Fruit fly (Drosophila melanogaster) whole organism, embryonic: ENCODE measurements around the gene Pde6.
A peak's percentile ranks its signal among the peaks of the same experiment; 100 is the strongest.

Experiments
- Ada2b ChIP-seq: fragments of 200-800 bp; sonication (Bioruptor generic); IDR thresholded peaks from 2 replicates; pipeline ENCODE4 v1.3.6; 2022; ENCODE audit warnings: missing biosample characterization, missing genetic modification characterization
- Awh ChIP-seq: fragments of 200-800 bp; sonication (Bioruptor generic); IDR thresholded peaks from 2 replicates; pipeline ENCODE4, ENCODE4 v1.3.6; 2022; ENCODE audit warnings: missing biosample characterization, missing genetic modification characterization
- CG10209 ChIP-seq: fragments of 200-800 bp; sonication (Bioruptor generic); optimal IDR thresholded peaks from 3 replicates; lab custom pipeline; 2017; ENCODE audit warnings: missing biosample characterization, mild to moderate bottlenecking, missing genetic modification characterization, missing genetic modification reagents
- CG10462 ChIP-seq: fragments of 200-800 bp; sonication (Bioruptor generic); optimal IDR thresholded peaks from 2 replicates; lab custom pipeline; 2016; ENCODE audit warnings: missing biosample characterization, missing genetic modification characterization
- CG1233 ChIP-seq: fragments of 200-800 bp; sonication (Bioruptor generic); optimal IDR thresholded peaks from 4 replicates; lab custom pipeline; 2018; ENCODE audit warnings: missing biosample characterization, mild to moderate bottlenecking, missing genetic modification characterization
- CG12942 ChIP-seq: fragments of 200-800 bp; sonication (Bioruptor generic); optimal IDR thresholded peaks from 3 replicates; lab custom pipeline; 2016; ENCODE audit warnings: missing biosample characterization, missing genetic modification characterization
- CG14667 ChIP-seq: fragments of 200-800 bp; sonication (Bioruptor generic); IDR thresholded peaks from 2 replicates; pipeline ENCODE4 v1.3.6; 2022; ENCODE audit warnings: missing biosample characterization, missing genetic modification characterization
- CG1603 ChIP-seq: fragments of 200-800 bp; sonication (Bioruptor generic); optimal IDR thresholded peaks from 2 replicates; lab custom pipeline; 2019; ENCODE audit warnings: missing biosample characterization, mild to moderate bottlenecking, missing genetic modification characterization, moderate library complexity
- CG18619 ChIP-seq: fragments of 200-800 bp; sonication (Bioruptor generic); optimal IDR thresholded peaks from 3 replicates; lab custom pipeline; 2017; ENCODE audit warnings: missing biosample characterization, mild to moderate bottlenecking, missing genetic modification characterization
- CG2129 ChIP-seq: fragments of 200-800 bp; sonication (Bioruptor generic); IDR thresholded peaks from 2 replicates; pipeline ENCODE4 v1.3.6; 2022; ENCODE audit warnings: missing biosample characterization, missing genetic modification characterization; ENCODE audit not compliant: partially characterized antibody
- CG3281 ChIP-seq: fragments of 200-800 bp; sonication (Bioruptor generic); optimal IDR thresholded peaks from 3 replicates; lab custom pipeline; 2017; ENCODE audit warnings: missing biosample characterization, mild to moderate bottlenecking, missing genetic modification characterization
- CG3407 ChIP-seq: fragments of 200-800 bp; sonication (Bioruptor generic); optimal IDR thresholded peaks from 2 replicates; lab custom pipeline; 2018; ENCODE audit warnings: missing biosample characterization, mild to moderate bottlenecking, missing genetic modification characterization
- CG4424 ChIP-seq: fragments of 200-800 bp; sonication (Bioruptor generic); optimal IDR thresholded peaks from 3 replicates; lab custom pipeline; 2016; ENCODE audit warnings: missing biosample characterization, missing genetic modification characterization
- CG9609 ChIP-seq: fragments of 200-800 bp; sonication (Bioruptor generic); optimal IDR thresholded peaks from 3 replicates; lab custom pipeline; 2016; ENCODE audit warnings: missing biosample characterization, missing genetic modification characterization
- Chrac-16 ChIP-seq: fragments of 200-800 bp; sonication (Bioruptor generic); optimal IDR thresholded peaks from 3 replicates; lab custom pipeline; 2016; ENCODE audit warnings: missing biosample characterization, missing genetic modification characterization
- Dfd ChIP-seq, 2 experiments: fragments of >200 bp; optimal IDR thresholded peaks; 2 replicates each; lab custom pipeline; 2017; ENCODE audit warnings: missing biosample characterization in 2 of 2, missing genetic modification characterization in 2 of 2
- Dll ChIP-seq: fragments of 200-800 bp; sonication (Bioruptor generic); IDR thresholded peaks from 4 replicates; pipeline ENCODE4 v1.3.6; 2022; ENCODE audit warnings: missing biosample characterization, missing genetic modification characterization; ENCODE audit not compliant: partially characterized antibody
- Ets65A ChIP-seq: fragments of 200-800 bp; sonication (Bioruptor generic); peaks from one replicate; lab custom pipeline; 2016; ENCODE audit warnings: missing biosample characterization, missing genetic modification characterization
- Gsc ChIP-seq: fragments of 200-800 bp; sonication (Bioruptor generic); IDR thresholded peaks from 2 replicates; pipeline ENCODE4 v1.3.6; 2022; ENCODE audit warnings: missing biosample characterization, missing genetic modification characterization
- Gug ChIP-seq: fragments of 200-800 bp; sonication (Bioruptor generic); IDR thresholded peaks from 4 replicates; pipeline ENCODE4 v1.3.6; 2022; ENCODE audit warnings: missing biosample characterization, missing genetic modification characterization
- Hey ChIP-seq: fragments of 200-800 bp; sonication (Bioruptor generic); optimal IDR thresholded peaks from 3 replicates; lab custom pipeline; 2018; ENCODE audit warnings: missing biosample characterization, mild to moderate bottlenecking, missing genetic modification characterization
- Hmr ChIP-seq: fragments of 200-800 bp; sonication (Bioruptor generic); optimal IDR thresholded peaks from 3 replicates; lab custom pipeline; 2017; ENCODE audit warnings: mild to moderate bottlenecking, missing biosample characterization, missing genetic modification reagents, missing genetic modification characterization
- Lim3 ChIP-seq: fragments of 200-800 bp; sonication (Bioruptor generic); IDR thresholded peaks from 2 replicates; pipeline ENCODE4 v1.3.6; 2022; ENCODE audit warnings: missing biosample characterization, missing genetic modification characterization
- Med ChIP-seq: fragments of 200-800 bp; sonication (Bioruptor generic); peaks from one replicate; lab custom pipeline; 2016; ENCODE audit warnings: missing biosample characterization, missing genetic modification characterization, mild to moderate bottlenecking, inconsistent platforms, moderate library complexity
- Neu2 ChIP-seq: fragments of 200-800 bp; sonication (Bioruptor generic); optimal IDR thresholded peaks from 3 replicates; lab custom pipeline; 2016; ENCODE audit warnings: missing biosample characterization, missing genetic modification characterization, borderline replicate concordance
- PHDP ChIP-seq: fragments of 200-800 bp; sonication (Bioruptor generic); optimal IDR thresholded peaks from 3 replicates; lab custom pipeline; 2018; ENCODE audit warnings: missing biosample characterization, mild to moderate bottlenecking, missing genetic modification characterization, moderate library complexity
- Pdp1 ChIP-seq, 2 experiments: fragments of 200-800 bp; sonication (Bioruptor generic); optimal IDR thresholded peaks; 3 replicates each; lab custom pipeline; 2016; ENCODE audit warnings: missing biosample characterization in 2 of 2, missing genetic modification characterization in 2 of 2, mild to moderate bottlenecking in 1 of 2, moderate library complexity in 1 of 2
- Poxn ChIP-seq: fragments of 200-800 bp; sonication (Bioruptor generic); IDR thresholded peaks from 2 replicates; pipeline ENCODE4 v1.3.6; 2022; ENCODE audit warnings: missing biosample characterization, missing genetic modification characterization
- Ravus ChIP-seq: fragments of 200-800 bp; sonication (Bioruptor generic); IDR thresholded peaks from 2 replicates; pipeline ENCODE4 v1.3.6; 2022; ENCODE audit warnings: missing biosample characterization, missing genetic modification characterization
- Rfx ChIP-seq: fragments of 200-800 bp; sonication (Bioruptor generic); IDR thresholded peaks from 2 replicates; pipeline ENCODE4 v1.3.6; 2022; ENCODE audit warnings: missing biosample characterization, missing genetic modification characterization
- Rx ChIP-seq: fragments of 200-800 bp; sonication (Bioruptor generic); IDR thresholded peaks from 2 replicates; pipeline ENCODE4 v1.3.6; 2022; ENCODE audit warnings: missing biosample characterization, missing genetic modification characterization
- Sin3A ChIP-seq: fragments of >200 bp; optimal IDR thresholded peaks from 2 replicates; lab custom pipeline; 2018
- Sry-δ ChIP-seq: fragments of 200-800 bp; sonication (Bioruptor generic); optimal IDR thresholded peaks from 2 replicates; lab custom pipeline; 2016; ENCODE audit warnings: missing biosample characterization, missing genetic modification characterization
- ase ChIP-seq: fragments of 200-800 bp; sonication (Bioruptor generic); IDR thresholded peaks from 3 replicates; pipeline ENCODE4 v1.3.6; 2022; ENCODE audit warnings: missing biosample characterization, missing genetic modification characterization
- bowl ChIP-seq: fragments of 200-800 bp; sonication (Bioruptor generic); IDR thresholded peaks from 2 replicates; pipeline ENCODE4 v1.3.6; 2022; ENCODE audit warnings: missing biosample characterization, missing genetic modification characterization
- cad ChIP-seq: fragments of >200 bp; optimal IDR thresholded peaks from 2 replicates; lab custom pipeline; 2017; ENCODE audit warnings: missing biosample characterization, missing genetic modification characterization
- chm ChIP-seq: fragments of 200-800 bp; sonication (Bioruptor generic); IDR thresholded peaks from 2 replicates; pipeline ENCODE4 v1.3.6; 2022; ENCODE audit warnings: missing biosample characterization, missing genetic modification characterization
- croc ChIP-seq: fragments of 200-800 bp; sonication (Bioruptor generic); conservative IDR thresholded peaks from 3 replicates; pipeline ENCODE4 v1.3.6; 2022; ENCODE audit warnings: missing biosample characterization, missing genetic modification characterization
- danr ChIP-seq: fragments of 200-800 bp; sonication (Bioruptor generic); IDR thresholded peaks from 2 replicates; pipeline ENCODE4 v1.3.6; 2022; ENCODE audit warnings: missing biosample characterization, missing genetic modification characterization
- exex ChIP-seq: fragments of 200-800 bp; sonication (Bioruptor generic); optimal IDR thresholded peaks from 4 replicates; lab custom pipeline; 2018; ENCODE audit warnings: missing biosample characterization, mild to moderate bottlenecking, missing genetic modification characterization, moderate library complexity
- gfzf ChIP-seq: fragments of 200-800 bp; sonication (Bioruptor generic); optimal IDR thresholded peaks from 2 replicates; lab custom pipeline; 2016; ENCODE audit warnings: missing biosample characterization, mild to moderate bottlenecking, missing genetic modification characterization, moderate library complexity
- kah ChIP-seq: fragments of 200-800 bp; sonication (Bioruptor generic); optimal IDR thresholded peaks from 2 replicates; lab custom pipeline; 2018; ENCODE audit warnings: missing biosample characterization, mild to moderate bottlenecking, missing genetic modification characterization
- lola ChIP-seq, 3 experiments: fragments of >200 bp in 2 of 3; fragments of 200-800 bp in 1 of 3; sonication (Bioruptor generic) in 1 of 3; optimal IDR thresholded peaks; 2 replicates each; lab custom pipeline; 2017 to 2019; ENCODE audit warnings: missing biosample characterization in 3 of 3, missing genetic modification characterization in 3 of 3, mild to moderate bottlenecking in 1 of 3, moderate library complexity in 1 of 3
- nmo ChIP-seq: fragments of 200-800 bp; sonication (Bioruptor generic); optimal IDR thresholded peaks from 2 replicates; lab custom pipeline; 2018; ENCODE audit warnings: missing biosample characterization, mild to moderate bottlenecking, missing genetic modification characterization, moderate library complexity
- prd ChIP-seq, 3 experiments: fragments of >200 bp in 2 of 3; fragments of 200-800 bp in 1 of 3; sonication (Bioruptor generic) in 1 of 3; optimal IDR thresholded peaks in 2 of 3; IDR thresholded peaks in 1 of 3; 2 replicates in 2 of 3; 3 replicates in 1 of 3; pipeline versions ENCODE4 v1.3.6 to Lab custom; 2017 to 2022; ENCODE audit warnings: missing biosample characterization in 1 of 3, missing genetic modification characterization in 1 of 3
- sc ChIP-seq, 3 experiments: fragments of >200 bp in 2 of 3; fragments of 200-800 bp in 1 of 3; sonication (Bioruptor generic) in 1 of 3; optimal IDR thresholded peaks; 2 replicates in 2 of 3; 3 replicates in 1 of 3; lab custom pipeline; 2017; ENCODE audit warnings: mild to moderate bottlenecking in 1 of 3, missing biosample characterization in 1 of 3, missing genetic modification characterization in 1 of 3, missing genetic modification reagents in 1 of 3
- slp2 ChIP-seq: fragments of 200-800 bp; sonication (Bioruptor generic); optimal IDR thresholded peaks from 2 replicates; lab custom pipeline; 2016; ENCODE audit warnings: missing biosample characterization, missing genetic modification characterization
- tgo ChIP-seq: fragments of 200-800 bp; sonication (Bioruptor generic); IDR thresholded peaks from 3 replicates; pipeline ENCODE4 v1.3.6; 2022; ENCODE audit warnings: missing biosample characterization, missing genetic modification characterization
- usp ChIP-seq: fragments of >200 bp; optimal IDR thresholded peaks from 2 replicates; lab custom pipeline; 2017; ENCODE audit warnings: missing biosample characterization, missing genetic modification characterization
- wor ChIP-seq: fragments of 200-800 bp; sonication (Bioruptor generic); IDR thresholded peaks from 2 replicates; pipeline ENCODE4 v1.3.6; 2022; ENCODE audit warnings: missing biosample characterization, missing genetic modification characterization

The Pde6 gene

DNA sequence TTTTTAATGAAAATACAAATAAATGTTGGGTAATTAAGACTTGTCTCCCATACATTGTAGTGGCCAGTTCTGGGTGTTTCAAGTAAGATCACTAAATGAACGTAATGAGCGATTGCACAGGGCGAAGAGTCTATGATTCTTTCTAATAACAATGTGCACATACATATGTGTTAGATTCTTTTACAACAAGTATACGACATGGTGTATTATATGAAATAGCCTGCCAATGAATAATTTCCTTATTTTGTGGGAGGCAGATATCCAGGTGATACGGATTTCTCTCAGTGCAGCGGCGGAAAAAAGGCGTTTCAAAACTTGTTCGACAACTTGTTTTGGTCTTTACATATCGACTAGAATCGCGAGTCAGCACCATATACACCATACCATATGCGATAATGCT lies 84.5 kb downstream of the Pde6 start (continued):
- TF ChIP-seq ase (GFP tag; lab: Robert Waterston, UW) (0 out of 3 replicates have a peak, but pooled peaks have one; percentile 33), Ets65A (peak; percentile 94), CG12942 (GFP tag; lab: Kevin White, UChicago) (peak; percentile 5), croc (GFP tag; lab: Robert Waterston, UW) (no peak), nmo (peak; percentile 52), CG10462 (GFP tag; lab: Kevin White, UChicago) (peak; percentile 17), Pdp1 (GFP tag; optimal IDR thresholded peaks at IDR 0.05; lab: Kevin White, UChicago) (peak; percentile 51 to 74), Gug (GFP tag; lab: Robert Waterston, UW) (peak; percentile 44; the same call in 2 of the 4 replicates), CG4424 (GFP tag; lab: Kevin White, UChicago) (peak; percentile 46), exex (tag; lab: Kevin White, UChicago) (no peak), wor (no peak), usp (GFP tag; lab: Kevin White, UChicago) (no peak), CG2129 (GFP tag; lab: Robert Waterston, UW) (no peak), sc (optimal IDR thresholded peaks at IDR 0.05; lab: Kevin White, UChicago) (no peak), sc (GFP tag; optimal IDR thresholded peaks at IDR 0.05; lab: Kevin White, UChicago) (no peak), Hey (tag; lab: Kevin White, UChicago) (no peak), gfzf (GFP tag; lab: Kevin White, UChicago) (no peak), Rx (GFP tag; lab: Robert Waterston, UW) (no peak), CG14667 (0 out of 2 replicates have a peak, but pooled peaks have one; percentile 22), kah (GFP tag; lab: Kevin White, UChicago) (no peak), bowl (no peak), Neu2 (GFP tag; lab: Kevin White, UChicago) (no peak), CG1603 (tag; lab: Kevin White, UChicago) (peak; percentile 68), CG3281 (GFP tag; lab: Kevin White, UChicago) (peak; percentile 62), Hmr (GFP tag; lab: Kevin White, UChicago) (peak; percentile 62), CG1233 (GFP tag; lab: Kevin White, UChicago) (peak; percentile 47), Dll (GFP tag; lab: Robert Waterston, UW) (no peak), CG18619 (GFP tag; lab: Kevin White, UChicago) (peak; percentile 18), Poxn (0 out of 2 replicates have a peak, but pooled peaks have one; percentile 9), Dfd (GFP tag; optimal IDR thresholded peaks at IDR 0.05; lab: Kevin White, UChicago) (no peak), tgo (GFP tag; lab: Robert Waterston, UW) (0 out of 3 replicates have a peak, but pooled peaks have one; percentile 27), danr (0 out of 2 replicates have a peak, but pooled peaks have one; percentile 22), chm (GFP tag; lab: Robert Waterston, UW) (no peak), Awh (GFP tag; lab: Robert Waterston, UW) (no peak), Sin3A (no peak), CG3407 (no peak), Sry-δ (GFP tag; lab: Kevin White, UChicago) (peak; percentile 12), Med (GFP tag; lab: Kevin White, UChicago) (peak; percentile 97), Ravus (GFP tag; lab: Robert Waterston, UW) (no peak), Lim3 (GFP tag; lab: Robert Waterston, UW) (no peak), slp2 (peak; percentile 32), prd (optimal IDR thresholded peaks at IDR 0.05; lab: Kevin White, UChicago) (no peak), prd (GFP tag; IDR thresholded peaks at IDR 0.05; lab: Robert Waterston, UW) (peak; percentile 71), cad (GFP tag; lab: Kevin White, UChicago) (no peak), Ada2b (GFP tag; lab: Robert Waterston, UW) (peak; percentile 55), Gsc (GFP tag; lab: Robert Waterston, UW) (no peak), PHDP (tag; lab: Kevin White, UChicago) (peak; percentile 67), lola (GFP tag; optimal IDR thresholded peaks at IDR 0.05; lab: Kevin White, UChicago) (no peak), CG10209 (peak; percentile 41), CG9609 (GFP tag; lab: Kevin White, UChicago) (peak; percentile 60), Chrac-16 (GFP tag; lab: Kevin White, UChicago) (peak; percentile 48), Rfx (GFP tag; lab: Robert Waterston, UW) (peak; percentile 87)
